Worm (Caenorhabditis elegans): Measurements from ENCODE around the gene K04A8.1.

K04A8.1 gene

DNA sequence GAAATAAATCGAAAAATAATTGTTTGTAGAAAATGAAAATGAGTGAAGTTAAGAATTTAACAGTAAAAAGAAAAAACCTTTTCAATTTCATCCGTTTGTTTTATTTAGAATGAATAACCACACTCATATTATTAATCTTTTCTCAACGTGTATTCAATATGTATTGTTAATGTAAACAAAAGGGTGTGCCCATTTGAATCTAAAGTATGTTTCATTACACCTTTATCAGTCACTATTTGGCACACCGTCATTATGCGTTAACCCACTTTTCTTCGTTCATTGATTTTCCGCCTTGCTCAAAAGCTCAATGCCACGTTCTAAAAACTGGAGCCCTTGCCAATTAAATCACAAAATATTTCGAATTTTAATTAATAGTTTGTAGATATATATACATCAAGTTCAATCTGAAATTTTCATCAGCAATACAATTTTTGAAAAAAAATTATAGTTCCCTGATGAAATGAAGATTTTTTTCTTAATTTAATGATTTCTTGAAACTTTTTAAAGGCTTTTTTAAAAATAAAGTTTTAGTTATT, at the start of gene K04A8.1:
Gene K04A8.1 (plus strand): TSS at position 486 of the 536 bp plus-strand sequence.
- TF ChIP-seq ZK546.5 (tag; optimal IDR thresholded peaks at IDR 0.05) (no peak), ceh-16 (tag; optimal IDR thresholded peaks at IDR 0.05) (no peak), nhr-237 (tag; optimal IDR thresholded peaks at IDR 0.05) (no peak), fos-1 (tag; optimal IDR thresholded peaks at IDR 0.05) (peak; percentile 59), ztf-1 (GFP tag; conservative IDR thresholded peaks at IDR 0.05) (no peak), crh-2 (tag; optimal IDR thresholded peaks at IDR 0.05) (peak; percentile 15)

DNA sequence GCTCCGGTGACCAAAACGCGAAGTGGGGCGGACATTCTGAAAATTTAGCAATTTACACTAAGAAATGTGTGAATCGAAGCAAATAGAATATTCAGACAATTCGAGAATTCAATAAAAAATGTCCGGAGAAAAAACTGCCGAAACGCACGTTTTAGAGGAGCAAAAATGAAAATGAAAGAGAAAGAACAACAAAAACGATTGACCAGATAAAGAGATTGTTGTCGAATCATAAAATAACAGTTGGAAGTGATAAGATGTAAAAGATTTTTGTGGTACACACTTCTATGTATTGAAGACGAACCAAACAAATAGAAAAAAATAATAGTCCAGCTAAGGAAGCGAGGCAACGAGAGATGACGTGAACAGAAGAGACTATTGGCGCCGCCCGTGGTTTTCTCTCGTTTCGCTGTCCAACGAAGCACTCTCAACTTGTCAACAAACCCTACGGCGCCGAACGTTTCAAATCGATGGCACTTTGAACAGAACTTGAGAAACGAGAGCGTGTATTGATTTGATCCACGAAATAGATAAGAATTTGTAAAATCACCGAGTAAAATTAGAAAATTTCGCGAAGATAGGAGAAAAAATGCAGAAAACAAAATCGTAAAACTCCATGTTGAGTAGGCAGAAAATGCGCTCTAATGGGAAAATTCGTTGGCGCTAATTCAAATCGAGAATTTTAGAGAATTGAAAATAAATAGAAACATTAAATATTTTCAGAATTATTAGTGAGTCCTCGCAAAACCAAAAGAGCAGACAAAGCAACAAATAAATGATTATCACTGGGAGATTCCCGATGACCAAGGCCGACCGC, 49.4 kb upstream of the K04A8.1 start, which contains the start of gene mdh-1:
Gene mdh-1 (minus strand): TSS at position 36 of the 814 bp plus-strand sequence.
- TF ChIP-seq ceh-82 (tag; optimal IDR thresholded peaks at IDR 0.05), result no peak
- TF ChIP-seq unc-62 (GFP tag; optimal IDR thresholded peaks at IDR 0.05), result no peak
- peak; percentile 10 for TF ChIP-seq sma-9 (GFP tag; optimal IDR thresholded peaks at IDR 0.05)
- TF ChIP-seq sma-9 (tag; optimal IDR thresholded peaks at IDR 0.05), result no peak
- TF ChIP-seq unc-55 (GFP tag; optimal IDR thresholded peaks at IDR 0.05), result peak; percentile 67
- TF ChIP-seq skn-1 (tag; optimal IDR thresholded peaks at IDR 0.05), result no peak

DNA sequence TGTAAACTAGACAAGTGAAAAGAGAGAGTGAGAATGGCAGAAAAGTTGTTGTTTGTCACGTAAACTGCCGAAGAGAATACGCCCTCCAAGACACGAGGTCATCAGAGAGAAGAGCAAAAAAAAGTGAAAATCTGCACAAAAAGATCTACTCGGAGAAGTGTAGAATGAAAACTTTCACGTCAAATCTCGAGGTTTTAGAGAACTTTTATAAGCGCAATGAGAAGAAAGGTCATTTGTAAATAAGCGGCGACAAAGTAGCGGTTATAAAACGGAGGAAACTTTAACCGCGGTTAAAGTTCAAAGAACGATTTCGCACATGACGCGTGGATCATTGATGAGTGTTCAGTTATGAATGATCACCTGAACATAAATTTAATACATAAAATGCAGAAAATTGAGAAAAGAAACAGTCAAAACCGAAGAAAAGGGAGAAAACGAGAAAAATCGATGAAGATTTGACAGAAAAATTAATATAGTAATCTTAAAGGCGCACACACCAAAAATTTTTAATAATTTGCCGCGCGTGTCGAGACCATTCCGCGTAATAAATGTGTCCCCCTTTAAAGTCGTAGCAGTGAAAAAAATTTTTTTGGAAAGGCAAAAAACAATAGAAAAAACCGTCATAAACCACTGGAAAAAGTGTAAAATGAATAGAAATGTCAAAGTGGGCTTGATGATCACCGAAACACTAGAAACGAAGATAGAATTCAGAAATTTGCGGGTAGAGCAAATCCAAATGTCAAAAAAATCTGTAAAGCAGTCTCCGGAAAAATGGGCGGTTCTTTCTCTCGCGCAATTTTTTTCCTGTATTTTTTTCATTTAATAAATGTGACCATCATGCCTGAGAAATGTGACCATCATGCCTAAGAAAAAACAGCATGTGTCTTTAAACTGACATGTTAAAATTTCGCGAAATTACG, 48.6 kb upstream of the K04A8.1 start:
- TF ChIP-seq sma-3 (GFP tag; optimal IDR thresholded peaks at IDR 0.05) (peak; percentile 32), skn-1 (tag; optimal IDR thresholded peaks at IDR 0.05) (no peak), snpc-4 (tag; optimal IDR thresholded peaks at IDR 0.05) (no peak), ZK546.5 (tag; optimal IDR thresholded peaks at IDR 0.05) (no peak), sma-9 (GFP tag; optimal IDR thresholded peaks at IDR 0.05) (peak; percentile 89), sma-9 (tag; optimal IDR thresholded peaks at IDR 0.05) (no peak), Y55F3AM.14 (GFP tag; optimal IDR thresholded peaks at IDR 0.05) (peak; percentile 30), unc-62 (GFP tag; optimal IDR thresholded peaks at IDR 0.05) (no peak), ceh-16 (tag; optimal IDR thresholded peaks at IDR 0.05) (no peak), fos-1 (tag; optimal IDR thresholded peaks at IDR 0.05) (peak; percentile 75), nhr-25 (tag; optimal IDR thresholded peaks at IDR 0.05) (peak; percentile 74), unc-55 (GFP tag; optimal IDR thresholded peaks at IDR 0.05) (no peak), lin-39 (tag; optimal IDR thresholded peaks at IDR 0.05) (no peak), nhr-11 (tag; optimal IDR thresholded peaks at IDR 0.05) (no peak), mab-5 (tag; optimal IDR thresholded peaks at IDR 0.05) (no peak), elt-3 (tag; optimal IDR thresholded peaks at IDR 0.05) (no peak), nhr-10 (tag; optimal IDR thresholded peaks at IDR 0.05) (no peak), zag-1 (tag; optimal IDR thresholded peaks at IDR 0.05) (no peak), blmp-1 (tag; optimal IDR thresholded peaks at IDR 0.05; ENCODE audit: insufficient read depth) (peak; percentile 96), unc-39 (tag; optimal IDR thresholded peaks at IDR 0.05) (no peak), C34F6.9 (tag; optimal IDR thresholded peaks at IDR 0.05) (peak; percentile 71), mdl-1 (tag; optimal IDR thresholded peaks at IDR 0.05) (peak in 1 of 2 experiments; percentile 50), gmeb-1 (tag; optimal IDR thresholded peaks at IDR 0.05) (no peak), ztf-1 (GFP tag; conservative IDR thresholded peaks at IDR 0.05) (no peak), ztf-4 (tag; optimal IDR thresholded peaks at IDR 0.05) (no peak), egl-27 (tag; optimal IDR thresholded peaks at IDR 0.05) (no peak), aly-2 (tag; optimal IDR thresholded peaks at IDR 0.05) (no peak), lsy-2 (tag; optimal IDR thresholded peaks at IDR 0.05) (peak in 1 of 2 experiments; percentile 46), sem-4 (tag; optimal IDR thresholded peaks at IDR 0.05) (peak; percentile 45), nhr-23 (tag; optimal IDR thresholded peaks at IDR 0.05) (no peak), ceh-82 (tag; optimal IDR thresholded peaks at IDR 0.05) (no peak), nhr-6 (tag; optimal IDR thresholded peaks at IDR 0.05) (peak; percentile 32), mbf-1 (tag; optimal IDR thresholded peaks at IDR 0.05) (no peak), nhr-21 (tag; optimal IDR thresholded peaks at IDR 0.05) (peak; percentile 72), dmd-4 (tag; optimal IDR thresholded peaks at IDR 0.05) (no peak), nhr-12 (tag; optimal IDR thresholded peaks at IDR 0.05) (no peak), elt-1 (tag; optimal IDR thresholded peaks at IDR 0.05) (no peak), ztf-11 (tag; optimal IDR thresholded peaks at IDR 0.05) (no peak), nhr-237 (tag; optimal IDR thresholded peaks at IDR 0.05) (no peak), alr-1 (tag; optimal IDR thresholded peaks at IDR 0.05) (no peak), nhr-77 (tag; optimal IDR thresholded peaks at IDR 0.05) (no peak), F13H6.1 (tag; optimal IDR thresholded peaks at IDR 0.05) (peak; percentile 60), nhr-129 (tag; optimal IDR thresholded peaks at IDR 0.05) (peak; percentile 86), lin-13 (GFP tag; optimal IDR thresholded peaks at IDR 0.05) (no peak)

Data from whole organism, L2 larva.